Worm (Caenorhabditis elegans): ENCODE results near the gene unc-39.

DNA sequence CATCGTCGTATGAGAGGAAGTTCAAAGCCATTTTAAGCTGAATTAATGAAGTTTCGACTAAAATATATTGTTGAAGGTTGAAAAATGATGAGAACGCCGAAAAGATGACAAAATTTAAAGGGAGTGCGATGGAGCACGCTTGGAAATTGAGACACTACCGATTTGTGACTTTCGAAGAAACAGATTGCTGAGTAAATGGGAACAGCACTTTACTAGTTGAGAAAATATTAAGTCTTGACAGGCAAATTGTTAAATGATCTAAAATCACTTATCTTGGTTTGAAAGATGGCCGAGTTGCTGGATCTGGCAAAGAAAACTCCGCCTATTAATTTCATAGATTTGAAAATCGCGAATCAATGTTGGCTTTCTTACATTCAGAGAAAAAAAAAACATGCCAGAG lies 50.4 kb downstream of the unc-39 start, which contains the start of gene rpoa-12:
- no peak for TF ChIP-seq ceh-79 (tag; optimal IDR thresholded peaks at IDR 0.05)
- TF ChIP-seq gei-17 (GFP tag; optimal IDR thresholded peaks at IDR 0.05): no peak
- TF ChIP-seq tbp1 (GFP tag; optimal IDR thresholded peaks at IDR 0.05): no peak
- TF ChIP-seq lir-1 (GFP tag; conservative IDR thresholded peaks at IDR 0.05): no peak
- no peak for TF ChIP-seq tlf-1 (GFP tag; optimal IDR thresholded peaks at IDR 0.05)
- no peak for TF ChIP-seq efl-1 (GFP tag; optimal IDR thresholded peaks at IDR 0.05)
- TF ChIP-seq madf-8 (GFP tag; conservative IDR thresholded peaks at IDR 0.05): no peak
- TF ChIP-seq K12H6.12 (tag; optimal IDR thresholded peaks at IDR 0.05): peak; percentile 17

Measured in whole organism, young adult.